Worm (Caenorhabditis elegans) whole organism, early embryonic: ENCODE results near the gene ttc-39B.

ENCODE experiments used
- B0310.2 ChIP-seq: sonication (generic microtip); optimal IDR thresholded peaks from 2 replicates; lab custom pipeline; 2016; ENCODE audit warnings: mild to moderate bottlenecking, missing genetic modification characterization, missing compliant biosample characterization
- F13C5.2 ChIP-seq: sonication (generic microtip); optimal IDR thresholded peaks from 2 replicates; lab custom pipeline; 2017; ENCODE audit warnings: mild to moderate bottlenecking, missing genetic modification characterization, inconsistent platforms, missing compliant biosample characterization
- aly-1 ChIP-seq: sonication (generic microtip); optimal IDR thresholded peaks from 2 replicates; lab custom pipeline; 2016; ENCODE audit warnings: missing genetic modification characterization, missing compliant biosample characterization
- ama-1 ChIP-seq: fragments of 150-350 bp; optimal IDR thresholded peaks from 2 replicates; lab custom pipeline; 2014
- ceh-13 ChIP-seq: fragments of 200-800 bp; sonication (Bioruptor generic); optimal IDR thresholded peaks from 2 replicates; lab custom pipeline; 2018; ENCODE audit warnings: mild to moderate bottlenecking, missing genetic modification characterization, missing compliant biosample characterization
- ceh-36 ChIP-seq: sonication (generic microtip); optimal IDR thresholded peaks from 2 replicates; lab custom pipeline; 2016; ENCODE audit warnings: missing genetic modification characterization, inconsistent platforms, missing compliant biosample characterization
- ets-7 ChIP-seq: sonication (generic microtip); optimal IDR thresholded peaks from 2 replicates; lab custom pipeline; 2016; ENCODE audit warnings: missing genotype, missing genetic modification characterization, missing compliant biosample characterization
- flt-1 ChIP-seq: fragments of 200-800 bp; sonication (Bioruptor generic); IDR thresholded peaks from 2 replicates; pipeline ENCODE4 v1.3.6; 2022; ENCODE audit warnings: missing genetic modification characterization, missing compliant biosample characterization
- hmbx-1 ChIP-seq: sonication (generic microtip); optimal IDR thresholded peaks from 2 replicates; lab custom pipeline; 2016; ENCODE audit warnings: mild to moderate bottlenecking, missing genetic modification characterization, missing compliant biosample characterization
- hmg-4 ChIP-seq: fragments of 200-800 bp; sonication (Bioruptor generic); optimal IDR thresholded peaks from 2 replicates; lab custom pipeline; 2018; ENCODE audit warnings: mild to moderate bottlenecking, missing genetic modification characterization, missing compliant biosample characterization
- hnd-1 ChIP-seq: sonication (generic microtip); optimal IDR thresholded peaks from 2 replicates; lab custom pipeline; 2016; ENCODE audit warnings: missing genetic modification characterization, missing compliant biosample characterization
- pes-1 ChIP-seq: fragments of 200-800 bp; sonication (Bioruptor generic); IDR thresholded peaks from 2 replicates; pipeline ENCODE4 v1.3.6; 2022; ENCODE audit warnings: missing genetic modification reagents, missing genetic modification characterization, missing compliant biosample characterization
- scrt-1 ChIP-seq: fragments of 200-800 bp; sonication (Bioruptor generic); IDR thresholded peaks from 2 replicates; pipeline ENCODE4 v1.3.6; 2022; ENCODE audit warnings: missing genetic modification characterization, missing compliant biosample characterization
- sea-1 ChIP-seq: fragments of 200-800 bp; sonication (Bioruptor generic); conservative IDR thresholded peaks from 2 replicates; pipeline ENCODE4 v1.3.6; 2022; ENCODE audit warnings: missing genetic modification characterization, missing compliant biosample characterization
- tbx-11 ChIP-seq: fragments of 200-800 bp; sonication (Bioruptor generic); IDR thresholded peaks from 2 replicates; pipeline ENCODE4 v1.3.6; 2022; ENCODE audit warnings: missing genetic modification characterization, missing compliant biosample characterization
- tbx-37 ChIP-seq: fragments of 200-800 bp; sonication (Bioruptor generic); conservative IDR thresholded peaks from 2 replicates; pipeline ENCODE4 v1.3.6; 2022; ENCODE audit warnings: missing genetic modification reagents, missing genetic modification characterization, missing compliant biosample characterization
- tra-4 ChIP-seq: sonication (generic microtip); optimal IDR thresholded peaks from 2 replicates; lab custom pipeline; 2017; ENCODE audit warnings: missing genetic modification characterization, missing compliant biosample characterization

ttc-39B gene

DNA sequence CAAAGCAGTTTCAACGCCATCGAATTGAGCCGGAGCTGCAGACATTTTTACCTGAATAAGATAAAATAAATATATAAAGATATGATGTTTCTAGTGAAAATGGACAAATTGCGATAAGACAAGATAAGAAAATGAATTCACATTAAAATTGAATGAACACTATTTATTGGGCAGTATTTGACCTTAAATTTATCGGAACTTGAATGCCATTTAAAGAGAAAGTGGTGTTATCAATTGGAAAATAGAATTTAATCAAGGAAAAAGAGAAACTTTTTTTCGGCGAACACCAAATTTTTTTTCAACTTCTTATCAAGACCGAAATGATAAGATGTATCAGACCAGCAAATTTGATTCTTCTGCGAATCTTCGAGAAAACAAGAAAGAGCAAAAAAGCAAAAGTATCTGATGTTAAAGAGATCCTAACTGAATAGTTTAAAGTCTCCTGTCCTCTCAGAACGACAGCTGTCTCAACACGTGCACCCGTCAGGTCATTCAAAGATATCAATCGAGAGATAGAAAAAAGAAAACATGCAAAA, 43.7 kb downstream of the ttc-39B start, which contains the start of gene upb-1:
upb-1 (minus strand) TSS at position 51 of the 536 bp plus-strand sequence.
- TF ChIP-seq flt-1 (GFP tag; lab: Robert Waterston, UW): no peak
- TF ChIP-seq pes-1: no peak
- TF ChIP-seq ceh-13: no peak
- no peak for TF ChIP-seq hmg-4 (GFP tag; lab: Kevin White, UChicago)
- no peak for TF ChIP-seq hmbx-1 (tag; lab: Kevin White, UChicago)
- TF ChIP-seq B0310.2 (tag; lab: Kevin White, UChicago): no peak
- no peak for TF ChIP-seq hnd-1 (tag; lab: Kevin White, UChicago)
- TF ChIP-seq tbx-11 (GFP tag; lab: Robert Waterston, UW): no peak
- no peak for TF ChIP-seq ama-1 (lab: Kevin White, UChicago)
- no peak for TF ChIP-seq sea-1 (GFP tag; lab: Robert Waterston, UW)
- TF ChIP-seq tbx-37 (GFP tag; lab: Robert Waterston, UW): no peak
- TF ChIP-seq tra-4 (tag; lab: Kevin White, UChicago): no peak
- TF ChIP-seq ets-7: no peak

- TF ChIP-seq pes-1 (no peak), ceh-13 (no peak), ets-7 (no peak), tra-4 (tag; lab: Kevin White, UChicago) (no peak), ceh-36 (no peak), tbx-11 (GFP tag; lab: Robert Waterston, UW) (no peak), sea-1 (GFP tag; lab: Robert Waterston, UW) (no peak), scrt-1 (GFP tag; lab: Robert Waterston, UW) (no peak), hmg-4 (GFP tag; lab: Kevin White, UChicago) (no peak)
Observed at ce11 chrII:6288104-6288503, 45.7 kb downstream of the ttc-39B start.

ce11 chrII:6286865-6287264, 46.9 kb downstream of the ttc-39B start, which contains the start of gene F13H8.6:
Gene F13H8.6 (minus strand): TSS chrII:6286965.
- TF ChIP-seq ceh-13: no peak
- TF ChIP-seq aly-1 (tag; lab: Kevin White, UChicago): no peak
- no peak for TF ChIP-seq hmbx-1 (tag; lab: Kevin White, UChicago)
- TF ChIP-seq tra-4 (tag; lab: Kevin White, UChicago): no peak
- no peak for TF ChIP-seq ama-1 (lab: Kevin White, UChicago)
- TF ChIP-seq ceh-36: no peak
- no peak for TF ChIP-seq tbx-11 (GFP tag; lab: Robert Waterston, UW)
- no peak for TF ChIP-seq sea-1 (GFP tag; lab: Robert Waterston, UW)
- no peak for TF ChIP-seq scrt-1 (GFP tag; lab: Robert Waterston, UW)
- TF ChIP-seq tbx-37 (GFP tag; lab: Robert Waterston, UW): no peak
- TF ChIP-seq ets-7: no peak
- no peak for TF ChIP-seq B0310.2 (tag; lab: Kevin White, UChicago)
- TF ChIP-seq pes-1: no peak
- no peak for TF ChIP-seq F13C5.2

- TF ChIP-seq flt-1 (GFP tag; lab: Robert Waterston, UW) (no peak), ets-7 (no peak), tbx-11 (GFP tag; lab: Robert Waterston, UW) (no peak), tra-4 (tag; lab: Kevin White, UChicago) (no peak), F13C5.2 (no peak), aly-1 (tag; lab: Kevin White, UChicago) (no peak), ceh-36 (no peak), ceh-13 (no peak), pes-1 (no peak), ama-1 (lab: Kevin White, UChicago) (no peak), B0310.2 (tag; lab: Kevin White, UChicago) (no peak), tbx-37 (GFP tag; lab: Robert Waterston, UW) (no peak), hmg-4 (GFP tag; lab: Kevin White, UChicago) (no peak)
Observed at ce11 chrII:6283074-6283473, 50.7 kb downstream of the ttc-39B start, which contains the start of gene F13H8.1. Gene F13H8.1 (plus strand): TSS chrII:6283384.

ce11 chrII:6281903-6282302, 51.9 kb downstream of the ttc-39B start:
- TF ChIP-seq hnd-1 (tag; lab: Kevin White, UChicago): no peak
- no peak for TF ChIP-seq flt-1 (GFP tag; lab: Robert Waterston, UW)
